Fruit fly (Drosophila melanogaster) whole organism, wandering third instar larva: ENCODE results near the gene Prosalpha6T.

Source experiments
- Abd-B ChIP-seq: fragments of >200 bp; optimal IDR thresholded peaks from 2 replicates; lab custom pipeline; 2017; ENCODE audit warnings: missing biosample characterization, missing genetic modification characterization
- CG32264 ChIP-seq: fragments of 200-800 bp; sonication (Bioruptor generic); optimal IDR thresholded peaks from 2 replicates; lab custom pipeline; 2016; ENCODE audit warnings: missing biosample characterization, missing genetic modification characterization
- CG9705 ChIP-seq: fragments of 200-800 bp; sonication (Bioruptor generic); optimal IDR thresholded peaks from 2 replicates; lab custom pipeline; 2018; ENCODE audit warnings: missing biosample characterization, mild to moderate bottlenecking, missing genetic modification characterization
- CrebA ChIP-seq: fragments of 200-800 bp; sonication (Bioruptor generic); optimal IDR thresholded peaks from 2 replicates; lab custom pipeline; 2016; ENCODE audit warnings: missing biosample characterization, mild to moderate bottlenecking, missing genetic modification characterization, borderline replicate concordance
- Dif ChIP-seq: fragments of 200-275, 200-300 bp; sonication (Bioruptor generic); optimal IDR thresholded peaks from 2 replicates; lab custom pipeline; 2018; ENCODE audit warnings: missing biosample characterization, missing genetic modification characterization; ENCODE audit not compliant: partially characterized antibody
- GATAd ChIP-seq: sonication (Bioruptor generic); optimal IDR thresholded peaks from 2 replicates; lab custom pipeline; 2016; ENCODE audit warnings: missing biosample characterization, missing genetic modification characterization
- HLH106 ChIP-seq: fragments of 200-800 bp; optimal IDR thresholded peaks from 3 replicates; lab custom pipeline; 2019; ENCODE audit warnings: missing biosample characterization, mild to moderate bottlenecking, missing genetic modification characterization, moderate library complexity
- Hr83 ChIP-seq: fragments of 200-300 bp; sonication (Bioruptor generic); optimal IDR thresholded peaks from 2 replicates; lab custom pipeline; 2016; ENCODE audit warnings: missing biosample characterization, mild to moderate bottlenecking, missing genetic modification characterization, moderate library complexity; ENCODE audit not compliant: poor library complexity, severe bottlenecking
- Jra ChIP-seq: sonication (Bioruptor generic); optimal IDR thresholded peaks from 2 replicates; lab custom pipeline; 2016; ENCODE audit warnings: missing biosample characterization, missing genetic modification characterization
- Mio ChIP-seq: sonication (Bioruptor generic); optimal IDR thresholded peaks from 2 replicates; lab custom pipeline; 2016; ENCODE audit warnings: missing biosample characterization, missing genetic modification characterization
- Myc ChIP-seq: fragments of >200 bp; optimal IDR thresholded peaks from 2 replicates; lab custom pipeline; 2017
- N ChIP-seq: fragments of >200 bp; optimal IDR thresholded peaks from 2 replicates; lab custom pipeline; 2018; ENCODE audit warnings: missing biosample characterization, missing external identifiers, missing genetic modification characterization
- OdsH ChIP-seq: fragments of 200-800 bp; sonication (Bioruptor generic); optimal IDR thresholded peaks from 2 replicates; lab custom pipeline; 2016; ENCODE audit warnings: missing biosample characterization, mild to moderate bottlenecking, missing genetic modification characterization
- Rel ChIP-seq, 2 experiments: fragments of 200-800 bp; sonication (Bioruptor generic) in 1 of 2; optimal IDR thresholded peaks; 2 replicates in 1 of 2; 3 replicates in 1 of 2; lab custom pipeline; 2016 to 2019; ENCODE audit warnings: mild to moderate bottlenecking in 2 of 2, missing biosample characterization in 2 of 2, missing genetic modification characterization in 2 of 2, moderate library complexity in 1 of 2
- Sp1 ChIP-seq: fragments of 200-800 bp; sonication (Bioruptor generic); optimal IDR thresholded peaks from 3 replicates; lab custom pipeline; 2019; ENCODE audit warnings: missing biosample characterization, mild to moderate bottlenecking, missing genetic modification characterization, moderate library complexity
- Vsx2 ChIP-seq: fragments of 200-300, 225-300 bp; sonication (Bioruptor generic); optimal IDR thresholded peaks from 2 replicates; lab custom pipeline; 2018; ENCODE audit warnings: missing biosample characterization, missing genetic modification characterization; ENCODE audit not compliant: partially characterized antibody
- br ChIP-seq: fragments of 200-800 bp; sonication (Bioruptor generic); optimal IDR thresholded peaks from 2 replicates; lab custom pipeline; 2016; ENCODE audit warnings: missing biosample characterization, missing genetic modification characterization
- brk ChIP-seq: fragments of 200-800 bp; sonication (Bioruptor generic); optimal IDR thresholded peaks from 2 replicates; lab custom pipeline; 2016; ENCODE audit warnings: missing biosample characterization, mild to moderate bottlenecking, missing genetic modification characterization
- dl ChIP-seq, 2 experiments: fragments of 175-275, 200-275 bp in 1 of 2; fragments of 200-275 bp in 1 of 2; sonication (Bioruptor generic); optimal IDR thresholded peaks; lab custom pipeline; 2018; ENCODE audit warnings: mild to moderate bottlenecking in 2 of 2, missing biosample characterization in 2 of 2, missing genetic modification characterization in 2 of 2, moderate library complexity in 2 of 2; ENCODE audit not compliant: partially characterized antibody in 2 of 2, insufficient read depth in 1 of 2
- dmrt93B ChIP-seq: fragments of 200-800 bp; sonication (Bioruptor generic); optimal IDR thresholded peaks from 2 replicates; lab custom pipeline; 2018; ENCODE audit warnings: missing biosample characterization, mild to moderate bottlenecking, missing genetic modification characterization
- dsf ChIP-seq: sonication (Bioruptor generic); optimal IDR thresholded peaks from 2 replicates; lab custom pipeline; 2016; ENCODE audit warnings: missing biosample characterization, missing genetic modification characterization, borderline replicate concordance
- ey ChIP-seq: fragments of 200-800 bp; sonication (Bioruptor generic); optimal IDR thresholded peaks from 2 replicates; lab custom pipeline; 2016; ENCODE audit warnings: missing biosample characterization, missing genetic modification characterization
- foxo ChIP-seq, 2 experiments: fragments of 200-800 bp; sonication (Bioruptor generic); optimal IDR thresholded peaks; 2 replicates in 1 of 2; 3 replicates in 1 of 2; lab custom pipeline; 2016 to 2017; ENCODE audit warnings: missing biosample characterization in 2 of 2, missing genetic modification characterization in 2 of 2
- fru ChIP-seq: fragments of 200-800 bp; sonication (Bioruptor generic); optimal IDR thresholded peaks from 3 replicates; lab custom pipeline; 2016; ENCODE audit warnings: missing biosample characterization, mild to moderate bottlenecking, missing genetic modification characterization
- h ChIP-seq: fragments of 200-800 bp; sonication (Bioruptor generic); optimal IDR thresholded peaks from 3 replicates; lab custom pipeline; 2016; ENCODE audit warnings: missing biosample characterization, mild to moderate bottlenecking, missing genetic modification characterization
- jim ChIP-seq: fragments of 175-275, 200-325 bp; sonication (Bioruptor generic); optimal IDR thresholded peaks from 2 replicates; lab custom pipeline; 2016; ENCODE audit warnings: missing biosample characterization, mild to moderate bottlenecking, missing genetic modification characterization
- pan ChIP-seq: fragments of >200 bp; optimal IDR thresholded peaks from 2 replicates; lab custom pipeline; 2017
- rgr ChIP-seq: fragments of 200-800 bp; sonication (Bioruptor generic); optimal IDR thresholded peaks from 3 replicates; lab custom pipeline; 2016; ENCODE audit warnings: missing biosample characterization, mild to moderate bottlenecking, missing genetic modification characterization
- sage ChIP-seq: fragments of 200-800 bp; sonication (Bioruptor generic); optimal IDR thresholded peaks from 2 replicates; lab custom pipeline; 2016; ENCODE audit warnings: missing biosample characterization, mild to moderate bottlenecking, missing genetic modification characterization
- sv ChIP-seq: fragments of 200-800 bp; sonication (Bioruptor generic); optimal IDR thresholded peaks from 3 replicates; lab custom pipeline; 2016; ENCODE audit warnings: missing biosample characterization, missing genetic modification characterization
- tai ChIP-seq: sonication (Bioruptor generic); optimal IDR thresholded peaks from 2 replicates; lab custom pipeline; 2016; ENCODE audit warnings: missing biosample characterization, missing genetic modification characterization
- usp ChIP-seq: fragments of >200 bp; optimal IDR thresholded peaks from 2 replicates; lab custom pipeline; 2017; ENCODE audit warnings: missing biosample characterization, missing genetic modification characterization

The Prosalpha6T gene

DNA sequence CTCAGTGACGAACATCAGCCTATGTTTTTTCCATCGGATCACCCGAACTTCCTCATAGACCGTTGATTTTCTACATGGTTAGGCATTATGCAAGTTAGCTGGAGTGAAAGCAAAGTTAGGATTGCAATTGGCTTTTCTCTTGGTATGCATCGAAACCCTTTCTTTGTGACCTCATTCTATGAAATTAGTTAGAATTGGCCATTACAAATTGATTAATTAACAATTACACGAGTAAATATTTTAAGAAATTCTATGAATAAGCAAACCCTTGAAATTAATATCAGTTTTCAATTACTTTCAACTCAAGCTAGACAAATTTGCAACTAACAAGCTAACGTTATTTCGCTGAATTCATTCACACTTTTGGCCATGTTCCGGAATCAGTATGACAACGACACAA is at the start of gene Prosalpha6T:
Gene Prosalpha6T (plus strand): TSS at position 301 of the 400 bp plus-strand sequence.
- TF ChIP-seq rgr (GFP tag; lab: Kevin White, UChicago), result no peak
- TF ChIP-seq CG32264 (GFP tag; lab: Kevin White, UChicago), result no peak
- no peak for TF ChIP-seq Jra (GFP tag; lab: Kevin White, UChicago)
- no peak for TF ChIP-seq OdsH (GFP tag; lab: Kevin White, UChicago)
- no peak for TF ChIP-seq brk (GFP tag; lab: Kevin White, UChicago)
- TF ChIP-seq foxo (GFP tag; optimal IDR thresholded peaks at IDR 0.05; lab: Kevin White, UChicago), result no peak
- TF ChIP-seq dmrt93B (GFP tag; lab: Kevin White, UChicago), result no peak
- no peak for TF ChIP-seq Hr83 (GFP tag; lab: Kevin White, UChicago)

DNA sequence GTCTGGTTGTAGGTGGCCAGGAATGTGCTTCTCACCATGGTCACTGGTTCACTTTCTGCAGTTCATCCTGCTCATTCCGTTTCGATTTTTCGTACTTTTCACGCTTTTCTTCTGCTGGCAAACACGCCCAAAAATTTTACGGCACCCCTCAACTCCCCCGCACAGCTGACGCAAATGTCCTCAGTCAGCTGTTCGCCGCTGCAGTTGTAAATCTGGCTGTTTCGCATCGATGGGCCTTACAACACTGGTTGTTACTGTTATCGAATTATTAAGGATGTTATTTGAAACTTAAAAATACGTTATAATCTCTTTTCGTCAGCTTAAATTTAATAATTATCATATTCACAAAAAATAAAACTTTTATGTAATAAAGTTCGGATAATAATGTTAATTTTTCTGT is 49.4 kb upstream of the Prosalpha6T start, which contains the start of gene Mgat3:
Gene Mgat3 (minus strand): TSS at position 182 of the 400 bp plus-strand sequence.
- TF ChIP-seq sage (GFP tag; lab: Kevin White, UChicago) (no peak), pan (lab: Kevin White, UChicago) (no peak), sv (GFP tag; lab: Kevin White, UChicago) (no peak), ey (GFP tag; lab: Kevin White, UChicago) (no peak), Hr83 (GFP tag; lab: Kevin White, UChicago) (no peak), Sp1 (GFP tag; lab: Kevin White, UChicago) (no peak)

DNA sequence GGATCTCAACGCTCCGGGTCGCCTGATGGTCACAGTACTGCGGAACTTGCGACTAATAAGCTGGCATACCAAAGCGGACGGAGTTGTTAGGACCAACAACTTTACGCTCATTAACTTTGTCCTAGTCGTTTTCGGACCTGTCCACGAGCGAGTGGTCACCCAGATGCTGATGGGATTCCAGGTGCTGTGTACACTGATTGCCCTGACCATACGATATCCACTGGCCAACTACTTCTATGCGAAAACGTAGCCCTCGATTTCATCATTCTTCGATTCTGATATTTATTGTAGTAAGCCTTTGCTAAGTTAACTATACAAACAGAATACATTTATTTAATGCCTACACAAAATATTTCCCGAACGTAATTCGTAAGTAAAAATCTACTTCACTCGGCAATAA is 48.7 kb upstream of the Prosalpha6T start, which contains the start of gene Rsph1:
Gene Rsph1 (plus strand): TSS at position 301 of the 400 bp plus-strand sequence.
- TF ChIP-seq OdsH (GFP tag; lab: Kevin White, UChicago) (no peak), Sp1 (GFP tag; lab: Kevin White, UChicago) (no peak), fru (GFP tag; lab: Kevin White, UChicago) (no peak), pan (lab: Kevin White, UChicago) (no peak), Vsx2 (GFP tag; lab: Kevin White, UChicago) (no peak), Mio (no peak), h (GFP tag; lab: Kevin White, UChicago) (no peak), jim (GFP tag; lab: Kevin White, UChicago) (no peak), dmrt93B (GFP tag; lab: Kevin White, UChicago) (no peak), Hr83 (GFP tag; lab: Kevin White, UChicago) (no peak), ey (GFP tag; lab: Kevin White, UChicago) (no peak), Abd-B (GFP tag; lab: Kevin White, UChicago) (no peak)
- TF ChIP-seq, all 38 proteins: peak for 0

DNA sequence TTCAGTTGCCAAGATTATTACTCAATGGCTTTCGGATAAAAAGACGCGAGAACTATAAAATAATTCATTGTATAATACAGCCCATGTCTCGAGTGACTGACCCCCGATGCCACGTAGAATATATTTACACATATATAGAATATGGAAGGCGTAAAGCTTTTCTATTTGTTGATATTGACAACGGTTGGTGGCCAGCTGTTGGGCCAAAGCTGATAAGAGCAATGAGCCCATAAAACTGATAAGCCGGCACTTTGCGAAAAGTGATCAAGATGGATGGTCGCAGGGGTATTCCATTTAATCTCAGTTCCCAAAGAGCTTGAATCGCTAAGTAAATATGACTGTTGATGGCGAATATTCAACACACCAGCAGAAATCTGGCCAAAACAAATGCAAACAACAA is 41.3 kb upstream of the Prosalpha6T start:
- TF ChIP-seq HLH106 (no peak), brk (GFP tag; lab: Kevin White, UChicago) (no peak), CrebA (GFP tag; lab: Kevin White, UChicago) (no peak), Dif (GFP tag; lab: Kevin White, UChicago) (no peak), GATAd (no peak), dmrt93B (GFP tag; lab: Kevin White, UChicago) (no peak), Myc (lab: Kevin White, UChicago) (no peak), Jra (GFP tag; lab: Kevin White, UChicago) (no peak), dsf (no peak), Sp1 (GFP tag; lab: Kevin White, UChicago) (peak; percentile 49), Abd-B (GFP tag; lab: Kevin White, UChicago) (no peak), CG9705 (GFP tag; lab: Kevin White, UChicago) (no peak), dl (GFP tag; optimal IDR thresholded peaks at IDR 0.05; lab: Kevin White, UChicago; ENCODE audit: insufficient read depth in 1 of 2, partially characterized antibody in 2 of 2) (no peak), Rel (GFP tag; optimal IDR thresholded peaks at IDR 0.05; lab: Kevin White, UChicago) (no peak), Rel (tag; optimal IDR thresholded peaks at IDR 0.05; lab: Kevin White, UChicago) (peak; percentile 85), Mio (no peak), rgr (GFP tag; lab: Kevin White, UChicago) (peak; percentile 1), Vsx2 (GFP tag; lab: Kevin White, UChicago) (no peak), CG32264 (GFP tag; lab: Kevin White, UChicago) (no peak), N (GFP tag; lab: Kevin White, UChicago) (no peak), pan (lab: Kevin White, UChicago) (no peak), Hr83 (GFP tag; lab: Kevin White, UChicago) (no peak), foxo (GFP tag; optimal IDR thresholded peaks at IDR 0.05; lab: Kevin White, UChicago) (peak in 1 of 2 experiments; percentile 12), usp (GFP tag; lab: Kevin White, UChicago) (no peak), br (GFP tag; lab: Kevin White, UChicago) (peak; percentile 11), tai (GFP tag; lab: Kevin White, UChicago) (no peak), fru (GFP tag; lab: Kevin White, UChicago) (peak; percentile 56), h (GFP tag; lab: Kevin White, UChicago) (peak; percentile 43)
